Worm (Caenorhabditis elegans) whole organism, midembryonic: ENCODE data around the gene ptr-1.

Experiments
- T22C8.4 ChIP-seq: fragments of 200-800 bp; sonication (Bioruptor generic); IDR thresholded peaks from 2 replicates; pipeline ENCODE4 v1.3.6; 2022; ENCODE audit warnings: missing genetic modification characterization, missing compliant biosample characterization
- cog-1 ChIP-seq: sonication (generic microtip); optimal IDR thresholded peaks from 2 replicates; lab custom pipeline; 2016; ENCODE audit warnings: missing genetic modification characterization, missing compliant biosample characterization
- flt-1 ChIP-seq: fragments of 200-800 bp; sonication (Bioruptor generic); IDR thresholded peaks from 2 replicates; pipeline ENCODE4 v1.3.6; 2022; ENCODE audit warnings: missing genetic modification characterization, missing compliant biosample characterization
- klf-2 ChIP-seq: fragments of 200-800 bp; sonication (Bioruptor generic); conservative IDR thresholded peaks from 2 replicates; pipeline ENCODE4 v1.3.6; 2022; ENCODE audit warnings: missing genetic modification reagents, missing genetic modification characterization, missing compliant biosample characterization
- med-1 ChIP-seq: sonication (generic microtip); optimal IDR thresholded peaks from 2 replicates; lab custom pipeline; 2017; ENCODE audit warnings: missing genetic modification characterization, mild to moderate bottlenecking, missing compliant biosample characterization, antibody characterized with exemption, missing genetic modification reagents; ENCODE audit not compliant: insufficient read depth
- ref-1 ChIP-seq: fragments of 200-800 bp; sonication (Bioruptor generic); conservative IDR thresholded peaks from 2 replicates; pipeline ENCODE4 v1.3.6; 2022; ENCODE audit warnings: missing genetic modification reagents, missing genetic modification characterization, missing compliant biosample characterization
- tab-1 ChIP-seq: fragments of 200-800 bp; sonication (Bioruptor generic); IDR thresholded peaks from 2 replicates; pipeline ENCODE4 v1.3.6; 2022; ENCODE audit warnings: missing genetic modification characterization, missing compliant biosample characterization
- ztf-23 ChIP-seq: fragments of 200-800 bp; sonication (Bioruptor generic); IDR thresholded peaks from 2 replicates; pipeline ENCODE4 v1.3.6; 2022; ENCODE audit warnings: missing genetic modification reagents, missing genetic modification characterization, missing compliant biosample characterization
- ztf-29 ChIP-seq: fragments of 200-800 bp; sonication (Bioruptor generic); IDR thresholded peaks from 2 replicates; pipeline ENCODE4 v1.3.6; 2022; ENCODE audit warnings: missing genetic modification reagents, missing genetic modification characterization, missing compliant biosample characterization

ptr-1 gene

DNA sequence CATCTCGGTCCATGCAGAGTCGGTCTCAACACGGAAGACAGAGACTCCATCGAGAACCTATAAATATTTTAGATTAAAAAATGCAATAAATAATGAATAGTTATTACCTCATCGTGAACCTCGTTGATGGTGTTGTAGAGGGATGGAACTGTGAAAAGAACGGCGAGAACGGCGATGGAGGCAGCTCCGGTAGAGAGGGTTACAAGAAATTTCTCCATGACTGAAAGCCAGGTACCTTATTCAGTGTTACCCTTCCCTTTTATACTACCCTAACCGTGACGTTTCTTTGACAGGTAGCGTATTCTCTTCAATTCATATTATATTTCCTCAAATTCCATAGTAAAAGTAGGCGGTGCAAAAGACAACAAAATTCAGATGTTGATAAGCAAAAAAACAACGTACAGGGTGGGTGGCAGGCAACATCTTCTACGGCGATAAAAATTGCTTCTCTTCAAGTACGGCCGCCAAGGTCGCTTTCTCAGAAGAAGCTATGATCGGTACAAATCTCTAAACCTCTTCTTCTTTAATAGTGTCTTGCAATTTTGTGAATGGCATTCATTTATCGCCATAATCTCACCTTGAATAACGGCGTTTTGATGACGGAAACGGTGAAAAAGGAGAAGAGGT is 16.3 kb downstream of the ptr-1 start, which contains the start of gene col-10:
TSS of gene col-10 (minus strand) at position 235 of the 627 bp plus-strand sequence.
- TF ChIP-seq flt-1 (GFP tag; lab: Robert Waterston, UW) (no peak), ztf-23 (GFP tag; lab: Robert Waterston, UW) (no peak), ref-1 (GFP tag; lab: Robert Waterston, UW) (no peak), med-1 (GFP tag; lab: Kevin White, UChicago) (no peak), tab-1 (GFP tag; lab: Robert Waterston, UW) (no peak), klf-2 (GFP tag; lab: Robert Waterston, UW) (no peak), T22C8.4 (GFP tag; lab: Robert Waterston, UW) (no peak), ztf-29 (GFP tag; lab: Robert Waterston, UW) (no peak), cog-1 (tag; lab: Kevin White, UChicago) (no peak)

DNA sequence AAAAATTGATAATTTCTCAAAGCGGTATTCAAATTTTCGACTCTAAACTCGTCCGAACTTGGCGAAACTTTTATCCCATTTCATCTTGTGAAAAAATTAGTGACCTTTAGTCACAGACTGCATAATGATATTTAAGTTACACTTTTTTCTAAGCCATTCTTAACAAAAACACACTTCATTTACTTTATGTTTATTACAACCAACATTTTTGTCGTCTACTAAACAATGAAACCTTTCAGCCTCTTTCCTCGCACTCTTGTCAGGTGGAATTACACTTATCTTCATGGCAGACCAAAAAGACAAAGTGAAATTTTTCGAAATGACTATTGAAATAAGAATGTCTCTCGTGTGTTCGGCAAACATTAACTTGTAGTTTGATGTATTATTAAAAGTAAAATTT is 17.6 kb downstream of the ptr-1 start:
- TF ChIP-seq ztf-23 (GFP tag; lab: Robert Waterston, UW) (no peak), tab-1 (GFP tag; lab: Robert Waterston, UW) (no peak), T22C8.4 (GFP tag; lab: Robert Waterston, UW) (no peak), klf-2 (GFP tag; lab: Robert Waterston, UW) (no peak), med-1 (GFP tag; lab: Kevin White, UChicago) (no peak), flt-1 (GFP tag; lab: Robert Waterston, UW) (no peak), cog-1 (tag; lab: Kevin White, UChicago) (no peak), ztf-29 (GFP tag; lab: Robert Waterston, UW) (no peak), ref-1 (GFP tag; lab: Robert Waterston, UW) (no peak)

DNA sequence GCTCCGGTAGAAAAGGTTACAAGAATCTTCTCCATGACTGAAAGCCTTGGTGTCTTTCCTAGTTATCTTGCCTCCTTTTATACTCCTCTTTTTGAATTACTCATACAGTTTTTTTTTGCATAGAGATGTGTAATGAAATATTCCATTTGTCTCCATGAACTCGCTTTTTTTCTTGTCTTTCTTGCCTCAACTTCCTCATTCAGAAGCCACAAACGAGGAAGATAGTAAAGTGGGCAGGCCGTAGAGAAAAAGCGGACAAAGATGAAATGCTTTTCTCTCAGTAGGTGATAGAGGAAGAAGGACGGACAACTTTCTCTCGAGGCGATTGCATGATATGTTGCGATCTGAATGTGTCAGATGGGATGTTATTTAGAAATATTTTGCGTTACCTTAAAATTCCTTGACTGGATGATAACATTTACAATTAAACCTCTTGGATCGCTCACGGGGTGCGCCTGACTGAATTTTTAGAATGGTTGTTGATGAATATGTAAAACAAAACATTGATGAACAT is 18.5 kb downstream of the ptr-1 start, which contains the start of gene col-145:
TSS of gene col-145 (minus strand) at position 51 of the 514 bp plus-strand sequence.
- TF ChIP-seq T22C8.4 (GFP tag; lab: Robert Waterston, UW) = no peak
- no peak for TF ChIP-seq cog-1 (tag; lab: Kevin White, UChicago)
- no peak for TF ChIP-seq tab-1 (GFP tag; lab: Robert Waterston, UW)
- TF ChIP-seq ztf-29 (GFP tag; lab: Robert Waterston, UW) = no peak
- no peak for TF ChIP-seq med-1 (GFP tag; lab: Kevin White, UChicago)
- TF ChIP-seq flt-1 (GFP tag; lab: Robert Waterston, UW) = no peak
- TF ChIP-seq ref-1 (GFP tag; lab: Robert Waterston, UW) = no peak
- no peak for TF ChIP-seq klf-2 (GFP tag; lab: Robert Waterston, UW)
- TF ChIP-seq ztf-23 (GFP tag; lab: Robert Waterston, UW) = no peak

DNA sequence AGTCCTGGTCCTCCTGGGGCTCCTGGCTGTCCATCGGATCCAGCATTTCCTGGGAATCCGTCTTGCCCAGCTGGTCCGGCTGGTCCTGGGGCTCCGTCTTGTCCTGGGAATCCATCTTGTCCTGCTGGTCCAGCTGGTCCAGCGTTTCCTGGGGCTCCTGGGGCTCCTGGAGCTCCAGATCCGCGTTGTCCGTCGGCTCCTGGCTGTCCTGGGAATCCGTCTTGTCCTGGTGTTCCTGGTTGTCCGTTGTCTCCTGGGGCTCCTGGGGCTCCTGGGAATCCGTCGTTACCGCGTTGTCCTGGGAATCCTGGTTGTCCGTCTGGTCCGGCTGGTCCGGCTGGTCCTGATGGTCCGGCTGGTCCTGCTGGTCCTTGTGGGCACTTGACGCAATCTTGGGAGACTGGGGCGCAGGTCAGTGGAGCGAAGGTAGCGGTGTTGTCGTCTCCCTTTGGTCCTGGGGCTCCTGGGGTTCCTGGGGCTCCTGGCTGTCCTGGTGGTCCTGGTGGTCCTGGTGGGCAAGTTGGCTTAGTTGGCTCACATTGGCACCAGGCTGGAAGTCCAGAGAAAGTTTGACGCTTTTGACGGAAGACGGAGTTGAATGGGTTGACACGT is 19.3 kb downstream of the ptr-1 start:
- TF ChIP-seq ref-1 (GFP tag; lab: Robert Waterston, UW) = no peak

DNA sequence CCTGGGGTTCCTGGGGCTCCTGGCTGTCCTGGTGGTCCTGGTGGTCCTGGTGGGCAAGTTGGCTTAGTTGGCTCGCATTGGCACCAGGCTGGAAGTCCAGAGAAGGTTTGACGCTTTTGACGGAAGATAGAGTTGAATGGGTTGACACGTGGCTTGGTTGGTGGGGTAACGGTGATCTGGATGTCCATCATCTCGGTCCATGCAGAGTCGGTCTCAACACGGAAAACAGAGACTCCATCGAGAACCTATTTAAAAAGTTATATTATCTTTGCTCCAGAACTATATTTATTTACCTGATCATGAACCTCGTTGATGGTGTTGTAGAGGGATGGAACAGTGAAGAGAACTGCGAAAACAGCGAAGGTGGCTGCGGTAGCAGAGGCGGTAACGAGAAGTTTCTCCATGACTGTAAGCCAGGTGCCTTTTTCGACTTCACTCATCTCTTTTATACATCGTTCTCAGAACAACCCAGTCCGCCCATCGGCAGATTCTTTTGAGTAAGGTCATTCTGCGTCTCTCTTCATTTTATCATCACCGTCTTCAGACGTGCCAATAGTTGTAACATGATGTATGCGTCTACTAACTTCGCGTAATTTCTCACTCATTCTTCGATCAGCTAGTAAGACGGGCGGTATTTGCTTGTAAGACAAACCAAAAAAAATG is 21.2 kb downstream of the ptr-1 start, which contains the start of gene col-144:
TSS of gene col-144 (minus strand) at position 419 of the 663 bp plus-strand sequence.
- no peak for TF ChIP-seq flt-1 (GFP tag; lab: Robert Waterston, UW)

DNA sequence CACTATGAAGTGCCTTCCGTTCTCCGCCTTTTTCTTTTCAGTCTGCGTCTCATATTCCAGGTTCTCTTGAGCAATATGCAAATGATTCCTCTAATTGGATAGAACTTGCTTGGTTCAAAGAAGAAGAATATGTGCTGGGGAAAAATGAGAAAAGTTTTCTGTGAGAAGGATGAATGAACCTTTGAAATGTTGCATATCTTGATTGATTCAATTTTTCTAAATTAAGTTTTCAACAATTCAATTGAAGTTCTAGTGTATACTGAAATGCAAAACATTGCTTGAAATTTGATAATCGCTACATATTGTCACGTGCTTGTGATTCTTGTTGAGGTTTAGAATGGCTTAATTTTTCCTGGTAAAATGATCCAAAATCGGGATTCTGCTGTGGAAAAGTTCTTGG is 23.9 kb downstream of the ptr-1 start:
- TF ChIP-seq ref-1 (GFP tag; lab: Robert Waterston, UW) (no peak), med-1 (GFP tag; lab: Kevin White, UChicago) (no peak), flt-1 (GFP tag; lab: Robert Waterston, UW) (no peak), ztf-29 (GFP tag; lab: Robert Waterston, UW) (no peak), klf-2 (GFP tag; lab: Robert Waterston, UW) (no peak), T22C8.4 (GFP tag; lab: Robert Waterston, UW) (no peak), ztf-23 (GFP tag; lab: Robert Waterston, UW) (no peak), tab-1 (GFP tag; lab: Robert Waterston, UW) (no peak), cog-1 (tag; lab: Kevin White, UChicago) (no peak)

DNA sequence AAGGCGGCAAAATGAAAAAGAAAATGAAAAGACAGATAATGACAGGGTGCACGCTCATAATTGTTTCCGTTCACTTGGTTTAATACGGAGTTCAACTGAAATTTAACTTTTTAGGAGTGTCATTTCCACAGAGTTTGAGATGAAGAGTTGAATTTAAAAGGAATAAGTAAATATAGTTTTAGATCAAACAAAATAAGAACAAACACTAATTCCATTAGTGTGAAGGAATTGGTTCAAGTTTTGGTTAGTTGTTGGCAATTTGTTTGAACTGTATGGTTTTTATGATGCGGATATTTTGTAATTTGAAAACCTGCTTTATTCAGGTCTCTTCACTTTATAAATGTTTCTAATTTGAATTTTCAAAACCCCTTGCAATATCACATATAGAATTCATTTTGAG is 24.8 kb downstream of the ptr-1 start, which contains the start of gene B0222.15:
TSS of gene B0222.15 (minus strand) at position 101 of the 400 bp plus-strand sequence.
- TF ChIP-seq tab-1 (GFP tag; lab: Robert Waterston, UW) (no peak), T22C8.4 (GFP tag; lab: Robert Waterston, UW) (no peak), ztf-23 (GFP tag; lab: Robert Waterston, UW) (no peak), ref-1 (GFP tag; lab: Robert Waterston, UW) (no peak), klf-2 (GFP tag; lab: Robert Waterston, UW) (no peak), cog-1 (tag; lab: Kevin White, UChicago) (no peak), med-1 (GFP tag; lab: Kevin White, UChicago) (no peak), ztf-29 (GFP tag; lab: Robert Waterston, UW) (no peak), flt-1 (GFP tag; lab: Robert Waterston, UW) (no peak)

DNA sequence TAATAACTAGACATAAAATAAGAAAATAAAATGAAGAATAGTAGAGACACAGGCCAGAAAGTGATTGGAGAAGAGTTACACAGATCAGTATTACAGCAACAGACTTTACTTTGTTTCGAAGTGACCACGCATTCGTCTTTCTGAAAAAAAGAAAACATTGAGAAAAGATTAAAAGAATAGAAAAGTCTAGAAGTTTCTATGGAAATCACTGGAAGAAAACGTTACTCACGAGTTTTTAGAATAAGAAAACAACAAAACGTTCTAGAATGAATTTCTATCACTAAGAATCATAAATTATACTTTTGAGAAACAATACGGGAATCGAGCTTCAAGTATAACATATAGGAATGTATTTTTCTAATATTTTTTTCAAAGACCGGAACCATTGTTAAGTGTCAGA is 25.9 kb downstream of the ptr-1 start:
- TF ChIP-seq ztf-29 (GFP tag; lab: Robert Waterston, UW) (no peak), tab-1 (GFP tag; lab: Robert Waterston, UW) (no peak)

DNA sequence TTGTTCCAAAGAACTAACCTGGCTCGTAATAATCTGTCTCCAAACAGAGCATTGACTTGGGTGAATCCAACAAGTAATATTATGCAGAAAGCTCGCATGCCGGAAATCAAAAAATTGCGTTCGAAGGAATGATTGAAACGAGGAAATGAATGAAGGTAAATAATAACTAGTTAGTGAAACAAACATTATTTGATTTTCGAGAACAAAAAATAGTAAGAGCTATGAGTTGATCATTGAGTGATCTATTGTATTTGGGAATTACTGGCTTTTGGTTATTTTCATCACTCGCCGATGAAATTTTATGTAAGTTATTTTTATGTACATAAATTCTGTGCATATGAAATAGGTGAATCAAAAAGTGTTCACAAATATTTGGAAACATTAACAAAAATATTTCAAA is 26.7 kb downstream of the ptr-1 start, which contains the start of gene B0222.5:
TSS of gene B0222.5 (minus strand) at position 101 of the 400 bp plus-strand sequence.
- TF ChIP-seq klf-2 (GFP tag; lab: Robert Waterston, UW) (no peak), flt-1 (GFP tag; lab: Robert Waterston, UW) (no peak), ztf-29 (GFP tag; lab: Robert Waterston, UW) (no peak), ref-1 (GFP tag; lab: Robert Waterston, UW) (no peak), ztf-23 (GFP tag; lab: Robert Waterston, UW) (no peak), tab-1 (GFP tag; lab: Robert Waterston, UW) (no peak), T22C8.4 (GFP tag; lab: Robert Waterston, UW) (no peak), med-1 (GFP tag; lab: Kevin White, UChicago) (no peak), cog-1 (tag; lab: Kevin White, UChicago) (no peak)
